Fruit fly (Drosophila melanogaster) whole organism, prepupa: ENCODE measurements around the gene CG15543.
A peak's percentile ranks its signal among the peaks of the same experiment; 100 is the strongest.

Experiments used
- Blimp-1 ChIP-seq: fragments of 200-800 bp; sonication (Bioruptor generic); optimal IDR thresholded peaks from 3 replicates; lab custom pipeline; 2017; ENCODE audit warnings: missing biosample characterization, missing genetic modification characterization, mild to moderate bottlenecking, moderate library complexity, missing genetic modification reagents
- CG10669 ChIP-seq: fragments of 200-800 bp; sonication (Bioruptor generic); optimal IDR thresholded peaks from 3 replicates; lab custom pipeline; 2018; ENCODE audit warnings: missing biosample characterization, mild to moderate bottlenecking, missing genetic modification characterization, moderate library complexity
- CG11762 ChIP-seq: fragments of 200-800 bp; sonication (Bioruptor generic); optimal IDR thresholded peaks from 3 replicates; lab custom pipeline; 2016; ENCODE audit warnings: missing biosample characterization, missing genetic modification characterization; ENCODE audit not compliant: insufficient read depth
- CG16779 ChIP-seq: fragments of 200-800 bp; sonication (Bioruptor generic); optimal IDR thresholded peaks from 3 replicates; lab custom pipeline; 2017; ENCODE audit warnings: missing biosample characterization, mild to moderate bottlenecking, missing genetic modification characterization
- CG32006 ChIP-seq: fragments of 200-800 bp; sonication (Bioruptor generic); optimal IDR thresholded peaks from 3 replicates; lab custom pipeline; 2017; ENCODE audit warnings: missing biosample characterization, mild to moderate bottlenecking, missing genetic modification characterization
- CG3919 ChIP-seq: fragments of 200-800 bp; sonication (Bioruptor generic); optimal IDR thresholded peaks from 3 replicates; lab custom pipeline; 2016; ENCODE audit warnings: missing biosample characterization, missing genetic modification characterization
- CG6808 ChIP-seq: fragments of 200-800 bp; sonication (Bioruptor generic); optimal IDR thresholded peaks from 3 replicates; lab custom pipeline; 2017; ENCODE audit warnings: missing biosample characterization, missing genetic modification characterization, mild to moderate bottlenecking, moderate library complexity, missing genetic modification reagents
- CG6854 ChIP-seq: fragments of 200-800 bp; sonication (Bioruptor generic); optimal IDR thresholded peaks from 2 replicates; lab custom pipeline; 2017; ENCODE audit warnings: missing biosample characterization, mild to moderate bottlenecking, missing genetic modification characterization
- CG9139 ChIP-seq: fragments of 200-800 bp; sonication (Bioruptor generic); optimal IDR thresholded peaks from 3 replicates; lab custom pipeline; 2017; ENCODE audit warnings: missing biosample characterization, mild to moderate bottlenecking, missing genetic modification characterization
- Eip75B ChIP-seq: fragments of 200-800 bp; sonication (Bioruptor generic); optimal IDR thresholded peaks from 3 replicates; lab custom pipeline; 2016; ENCODE audit warnings: missing biosample characterization, missing genetic modification characterization
- Eip78C ChIP-seq: fragments of 200-800 bp; sonication (Bioruptor generic); peaks from one replicate; lab custom pipeline; 2016; ENCODE audit warnings: missing biosample characterization, missing genetic modification characterization
- Eip93F ChIP-seq: fragments of 200-800 bp; sonication (Bioruptor generic); optimal IDR thresholded peaks from 2 replicates; lab custom pipeline; 2016; ENCODE audit warnings: missing biosample characterization, mild to moderate bottlenecking, missing genetic modification characterization
- Ets21C ChIP-seq: fragments of 200-800 bp; sonication (Bioruptor generic); optimal IDR thresholded peaks from 3 replicates; lab custom pipeline; 2016; ENCODE audit warnings: missing biosample characterization, missing genetic modification characterization
- Ets96B ChIP-seq: fragments of 200-800 bp; optimal IDR thresholded peaks from 2 replicates; lab custom pipeline; 2019; ENCODE audit warnings: missing biosample characterization, mild to moderate bottlenecking, missing genetic modification characterization, moderate library complexity
- Hr38 ChIP-seq: sonication (Bioruptor generic); optimal IDR thresholded peaks from 2 replicates; lab custom pipeline; 2016; ENCODE audit warnings: missing biosample characterization, missing genetic modification characterization
- Met ChIP-seq: fragments of 200-800 bp; sonication (Bioruptor generic); optimal IDR thresholded peaks from 3 replicates; lab custom pipeline; 2016; ENCODE audit warnings: missing biosample characterization, missing genetic modification characterization
- Smox ChIP-seq: fragments of 200-800 bp; sonication (Bioruptor generic); optimal IDR thresholded peaks from 3 replicates; lab custom pipeline; 2016; ENCODE audit warnings: missing biosample characterization, missing genetic modification characterization
- Sox102F ChIP-seq: fragments of 200-800 bp; sonication (Bioruptor generic); optimal IDR thresholded peaks from 2 replicates; lab custom pipeline; 2016; ENCODE audit warnings: missing biosample characterization, mild to moderate bottlenecking, missing genetic modification characterization
- Sox15 ChIP-seq: fragments of 200-800 bp; sonication (Bioruptor generic); optimal IDR thresholded peaks from 3 replicates; lab custom pipeline; 2016; ENCODE audit warnings: missing biosample characterization, missing genetic modification characterization
- achi ChIP-seq: fragments of 200-800 bp; sonication (Bioruptor generic); optimal IDR thresholded peaks from 3 replicates; lab custom pipeline; 2016; ENCODE audit warnings: missing biosample characterization, missing genetic modification characterization
- dac ChIP-seq: fragments of 200-800 bp; sonication (Bioruptor generic); optimal IDR thresholded peaks from 2 replicates; lab custom pipeline; 2017; ENCODE audit warnings: missing biosample characterization, mild to moderate bottlenecking, missing genetic modification characterization
- dsx ChIP-seq: fragments of 200-800 bp; optimal IDR thresholded peaks from 3 replicates; lab custom pipeline; 2019; ENCODE audit warnings: missing biosample characterization, mild to moderate bottlenecking, missing genetic modification characterization, moderate library complexity; ENCODE audit not compliant: poor library complexity, severe bottlenecking
- eg ChIP-seq: fragments of 200-800 bp; sonication (Bioruptor generic); IDR thresholded peaks from 3 replicates; pipeline ENCODE4 v1.3.6; 2022; ENCODE audit warnings: missing biosample characterization, missing genetic modification characterization
- esn ChIP-seq: fragments of 200-800 bp; sonication (Bioruptor generic); optimal IDR thresholded peaks from 2 replicates; lab custom pipeline; 2016; ENCODE audit warnings: missing biosample characterization, mild to moderate bottlenecking, missing genetic modification characterization, moderate library complexity
- fd59A ChIP-seq: fragments of 200-800 bp; sonication (Bioruptor generic); optimal IDR thresholded peaks from 2 replicates; lab custom pipeline; 2017; ENCODE audit warnings: missing biosample characterization, mild to moderate bottlenecking, missing genetic modification characterization, missing genetic modification reagents
- fd85E ChIP-seq: fragments of 200-800 bp; sonication (Bioruptor generic); optimal IDR thresholded peaks from 3 replicates; lab custom pipeline; 2016; ENCODE audit warnings: missing biosample characterization, missing genetic modification characterization
- net ChIP-seq: fragments of 200-800 bp; sonication (Bioruptor generic); optimal IDR thresholded peaks from 3 replicates; lab custom pipeline; 2016; ENCODE audit warnings: missing biosample characterization, missing genetic modification characterization
- pdm3 ChIP-seq: fragments of 200-800 bp; sonication (Bioruptor generic); optimal IDR thresholded peaks from 3 replicates; lab custom pipeline; 2016; ENCODE audit warnings: missing biosample characterization, missing genetic modification characterization
- spab ChIP-seq: fragments of 200-800 bp; sonication (Bioruptor generic); optimal IDR thresholded peaks from 2 replicates; lab custom pipeline; 2017; ENCODE audit warnings: missing biosample characterization, mild to moderate bottlenecking, missing genetic modification characterization, missing genetic modification reagents
- ss ChIP-seq, 2 experiments: fragments of 200-800 bp; sonication (Bioruptor generic); optimal IDR thresholded peaks; 2 replicates in 1 of 2; 3 replicates in 1 of 2; lab custom pipeline; 2017 to 2018; ENCODE audit warnings: mild to moderate bottlenecking in 2 of 2, missing biosample characterization in 2 of 2, missing genetic modification characterization in 2 of 2, moderate library complexity in 1 of 2
- svp ChIP-seq: fragments of 200-800 bp; sonication (Bioruptor generic); peaks from one replicate; lab custom pipeline; 2016; ENCODE audit warnings: missing biosample characterization, missing genetic modification characterization
- vri ChIP-seq: fragments of 200-800 bp; sonication (Bioruptor generic); optimal IDR thresholded peaks from 3 replicates; lab custom pipeline; 2016; ENCODE audit warnings: missing biosample characterization, mild to moderate bottlenecking, missing genetic modification characterization

Gene CG15543

dm6 chr3R:30722374-30722773 is 20.3 kb upstream of the CG15543 start (continued):
- TF ChIP-seq Sox102F (GFP tag; lab: Kevin White, UChicago) (no peak), Blimp-1 (GFP tag; lab: Kevin White, UChicago) (no peak), vri (GFP tag; lab: Kevin White, UChicago) (no peak), Eip78C (GFP tag; lab: Kevin White, UChicago) (peak; percentile 79), Ets21C (GFP tag; lab: Kevin White, UChicago) (no peak), eg (GFP tag; lab: Robert Waterston, UW) (0 out of 3 replicates have a peak, but pooled peaks have one; percentile 27), achi (GFP tag; lab: Kevin White, UChicago) (peak; percentile 12), CG6808 (GFP tag; lab: Kevin White, UChicago) (peak; percentile 20), spab (GFP tag; lab: Kevin White, UChicago) (peak; percentile 13), Smox (GFP tag; lab: Kevin White, UChicago) (no peak), CG10669 (peak; percentile 25)
- TF ChIP-seq, all 60 proteins: peak for 15

DNA sequence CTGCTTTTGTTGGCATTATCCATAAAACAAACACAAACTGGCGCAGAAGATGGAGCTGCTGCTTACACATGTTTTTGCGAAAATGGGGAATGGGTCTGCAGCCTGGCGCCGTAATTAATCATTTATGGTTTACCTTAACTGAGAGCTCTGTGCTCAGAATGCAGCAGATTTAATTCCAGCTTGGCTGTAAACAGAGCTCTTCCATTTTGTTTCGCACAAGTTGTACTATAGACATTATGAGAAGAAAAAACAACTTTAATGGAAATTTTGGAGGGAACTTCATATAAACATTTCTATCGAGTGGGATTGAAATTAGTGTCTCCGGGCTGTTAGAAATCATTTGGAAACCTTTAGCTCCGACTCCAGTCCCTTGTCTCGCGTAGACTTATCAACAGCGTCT is 16.9 kb upstream of the CG15543 start, which contains the start of gene eIF4H2:
Gene eIF4H2, plus strand, starts transcription at position 301 of the 400 bp plus-strand sequence.
- TF ChIP-seq dsx (GFP tag; lab: Kevin White, UChicago) (no peak), Eip75B (no peak), CG3919 (GFP tag; lab: Kevin White, UChicago) (no peak), Ets96B (no peak), ss (GFP tag; optimal IDR thresholded peaks at IDR 0.05; lab: Kevin White, UChicago) (no peak), CG16779 (tag; lab: Kevin White, UChicago) (no peak), dac (GFP tag; lab: Kevin White, UChicago) (no peak), Hr38 (GFP tag; lab: Kevin White, UChicago) (no peak), CG9139 (GFP tag; lab: Kevin White, UChicago) (no peak), CG6854 (GFP tag; lab: Kevin White, UChicago) (no peak), CG32006 (GFP tag; lab: Kevin White, UChicago) (no peak), esn (GFP tag; lab: Kevin White, UChicago) (no peak), fd85E (GFP tag; lab: Kevin White, UChicago) (no peak), pdm3 (GFP tag; lab: Kevin White, UChicago) (no peak), Blimp-1 (GFP tag; lab: Kevin White, UChicago) (no peak), achi (GFP tag; lab: Kevin White, UChicago) (no peak)
- TF ChIP-seq, all 60 proteins: peak for 0

DNA sequence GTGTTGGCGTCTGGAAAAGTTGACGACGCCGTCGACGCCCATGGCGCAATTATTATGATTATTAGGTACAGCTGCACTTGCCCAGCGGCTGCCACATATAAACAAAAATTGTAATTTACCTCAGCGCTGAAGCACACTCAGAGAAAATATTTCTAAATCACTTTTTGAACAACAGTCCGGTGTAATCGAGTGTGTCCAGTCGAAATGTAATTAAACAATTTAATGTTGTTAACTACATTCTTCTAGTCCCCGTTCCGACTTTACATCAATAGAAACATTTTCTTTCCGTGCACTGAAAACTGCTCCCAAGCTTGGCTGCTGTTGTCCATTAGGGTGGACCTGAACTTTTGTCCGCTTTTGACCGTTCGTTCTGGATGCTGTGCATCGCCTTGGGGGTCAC is 13.7 kb upstream of the CG15543 start:
- peak; percentile 44 for TF ChIP-seq svp
- TF ChIP-seq fd85E (GFP tag; lab: Kevin White, UChicago) = no peak
- TF ChIP-seq Eip78C (GFP tag; lab: Kevin White, UChicago) = peak; percentile 30

DNA sequence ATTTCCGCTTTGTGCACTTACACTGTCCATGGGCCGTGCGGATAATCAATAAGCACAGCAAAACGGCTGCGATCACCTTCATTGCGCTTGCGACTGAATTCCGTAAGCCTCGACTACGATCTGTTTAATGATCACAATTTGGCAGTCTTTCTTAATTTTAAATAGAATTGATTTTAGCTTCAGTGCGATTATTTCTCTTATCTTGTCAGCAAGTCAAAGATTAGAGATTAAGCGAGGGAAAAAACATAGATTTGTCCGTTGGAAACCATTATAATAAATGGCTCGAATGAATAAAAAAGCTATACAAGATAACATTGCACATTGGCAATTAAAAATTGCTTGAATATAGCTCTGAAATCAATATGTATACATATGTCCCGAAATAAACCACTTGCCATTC is 11.6 kb upstream of the CG15543 start, which contains the start of gene CG11313:
Gene CG11313, minus strand, starts transcription at position 101 of the 400 bp plus-strand sequence.
- TF ChIP-seq net (GFP tag; lab: Kevin White, UChicago) = no peak

DNA sequence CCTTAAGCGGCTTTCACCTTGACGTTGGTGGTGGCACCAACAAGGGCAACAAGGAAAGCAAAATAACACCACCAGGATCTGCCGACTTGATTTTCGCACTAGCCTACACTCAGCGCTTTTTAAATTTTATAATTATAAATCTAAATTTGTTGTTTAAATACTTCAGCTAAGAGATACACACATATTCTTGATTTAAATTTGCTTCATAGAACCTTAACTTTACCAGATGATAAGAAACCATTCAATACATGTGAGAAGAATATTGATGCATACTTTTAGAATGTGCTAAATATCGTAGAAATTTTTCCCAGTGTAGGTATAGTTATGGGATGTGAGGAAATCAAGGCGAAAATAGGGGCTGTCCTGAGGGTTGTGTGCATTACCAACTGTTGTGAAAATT is 9.6 kb upstream of the CG15543 start:
- TF ChIP-seq svp = peak; percentile 65
- no peak for TF ChIP-seq Blimp-1 (GFP tag; lab: Kevin White, UChicago)
- TF ChIP-seq Sox15 (GFP tag; lab: Kevin White, UChicago) = no peak
- TF ChIP-seq fd85E (GFP tag; lab: Kevin White, UChicago) = no peak
- peak; percentile 64 for TF ChIP-seq Eip78C (GFP tag; lab: Kevin White, UChicago)
- TF ChIP-seq net (GFP tag; lab: Kevin White, UChicago) = no peak

DNA sequence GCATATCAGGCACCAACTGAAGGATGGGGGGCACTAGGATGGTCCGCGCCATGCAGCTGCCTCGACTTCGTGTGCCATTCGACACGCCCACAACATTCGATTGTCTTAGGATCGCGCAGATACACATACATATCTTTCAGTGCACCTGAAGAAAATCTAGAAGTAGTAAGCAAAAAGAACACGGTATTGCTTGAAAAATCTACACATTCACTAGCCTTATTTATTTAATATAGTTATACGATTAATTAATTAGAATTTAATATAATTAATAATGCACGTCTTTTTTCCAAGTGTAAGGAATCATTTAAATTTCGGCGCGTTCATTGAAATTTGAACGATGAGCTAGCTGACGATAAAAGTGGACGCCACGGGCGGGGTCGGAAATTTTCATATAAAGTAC is 8.1 kb upstream of the CG15543 start:
- TF ChIP-seq CG11762 = no peak
- no peak for TF ChIP-seq Eip93F (GFP tag; lab: Kevin White, UChicago)
- TF ChIP-seq Met = no peak
- peak; percentile 22 for TF ChIP-seq Eip78C (GFP tag; lab: Kevin White, UChicago)
- no peak for TF ChIP-seq spab (GFP tag; lab: Kevin White, UChicago)
- TF ChIP-seq eg (GFP tag; lab: Robert Waterston, UW) = 0 out of 3 replicates have a peak, but pooled peaks have one; percentile 13
- TF ChIP-seq CG32006 (GFP tag; lab: Kevin White, UChicago) = no peak
- no peak for TF ChIP-seq ss (GFP tag; optimal IDR thresholded peaks at IDR 0.05; lab: Kevin White, UChicago)
- TF ChIP-seq CG3919 (GFP tag; lab: Kevin White, UChicago) = no peak
- TF ChIP-seq fd59A = no peak
- no peak for TF ChIP-seq CG9139 (GFP tag; lab: Kevin White, UChicago)
- TF ChIP-seq svp = peak; percentile 30
